Comparison of ENCODE assay signal across 4 fruit fly cellular contexts in genomic region chr3R:15899650-15900049, dm6.
TF ChIP-seq lines count a peak whose summit lies in the region.

No protein-coding gene starts in this region.

TF ChIP-seq in whole organism, adult, 20 proteins besides CTCF, POLR2A, EP300 and RAD21 (continued from another document):
- peak; percentile 10 for TF ChIP-seq CG14711 (tag; optimal IDR thresholded peaks at IDR 0.05; lab: Kevin White, UChicago)
TF ChIP-seq in whole organism, adult: peak in this region for 8.

TF ChIP-seq in whole organism, embryonic, 481 proteins besides CTCF, POLR2A, EP300 and RAD21 (continued from another document):
- TF ChIP-seq lab (GFP tag; optimal IDR thresholded peaks at IDR 0.05; lab: Kevin White, UChicago): peak; percentile 31
- TF ChIP-seq Rfx (GFP tag; IDR thresholded peaks at IDR 0.05; lab: Robert Waterston, UW): peak; percentile 5; the same call in 1 of the 2 replicates

TF ChIP-seq in whole organism, prepupa, 60 proteins besides CTCF, POLR2A, EP300 and RAD21 (continued from another document):
- TF ChIP-seq acj6 (GFP tag; optimal IDR thresholded peaks at IDR 0.05; lab: Kevin White, UChicago): peak; percentile 67
- peak; percentile 33 for TF ChIP-seq CG6276 (GFP tag; optimal IDR thresholded peaks at IDR 0.05; lab: Kevin White, UChicago)
- TF ChIP-seq achi (GFP tag; optimal IDR thresholded peaks at IDR 0.05; lab: Kevin White, UChicago): peak; percentile 60
- TF ChIP-seq CG34406 (GFP tag; optimal IDR thresholded peaks at IDR 0.05; lab: Kevin White, UChicago): peak; percentile 31
- TF ChIP-seq Sox102F (GFP tag; optimal IDR thresholded peaks at IDR 0.05; lab: Kevin White, UChicago): peak; percentile 43
- TF ChIP-seq cyc (GFP tag; optimal IDR thresholded peaks at IDR 0.05; lab: Kevin White, UChicago): peak; percentile 69
- peak; percentile 71 for TF ChIP-seq CG10631 (GFP tag; optimal IDR thresholded peaks at IDR 0.05; lab: Kevin White, UChicago)
- peak; percentile 70 for TF ChIP-seq lz (GFP tag; optimal IDR thresholded peaks at IDR 0.05; lab: Kevin White, UChicago)
- TF ChIP-seq dsx (GFP tag; optimal IDR thresholded peaks at IDR 0.05; lab: Kevin White, UChicago; ENCODE audit: poor library complexity, severe bottlenecking): peak; percentile 70
- peak; percentile 43 for TF ChIP-seq CG8632 (GFP tag; optimal IDR thresholded peaks at IDR 0.05; lab: Kevin White, UChicago)
- TF ChIP-seq pdm3 (GFP tag; optimal IDR thresholded peaks at IDR 0.05; lab: Kevin White, UChicago): peak; percentile 64
- peak; percentile 62 for TF ChIP-seq Sox14 (GFP tag; optimal IDR thresholded peaks at IDR 0.05; lab: Kevin White, UChicago)
- TF ChIP-seq Smox (GFP tag; optimal IDR thresholded peaks at IDR 0.05; lab: Kevin White, UChicago): peak; percentile 43
- TF ChIP-seq CG16779 (tag; optimal IDR thresholded peaks at IDR 0.05; lab: Kevin White, UChicago): peak; percentile 0
- TF ChIP-seq topi (GFP tag; optimal IDR thresholded peaks at IDR 0.05; lab: Kevin White, UChicago): peak; percentile 58
- TF ChIP-seq Met (GFP tag; optimal IDR thresholded peaks at IDR 0.05; lab: Kevin White, UChicago): peak; percentile 68
- TF ChIP-seq fkh (GFP tag; optimal IDR thresholded peaks at IDR 0.05; lab: Kevin White, UChicago): no peak
- TF ChIP-seq CG8319 (GFP tag; optimal IDR thresholded peaks at IDR 0.05; lab: Kevin White, UChicago): peak; percentile 52
- TF ChIP-seq fd85E (GFP tag; optimal IDR thresholded peaks at IDR 0.05; lab: Kevin White, UChicago): no peak
- TF ChIP-seq CG8119 (GFP tag; IDR thresholded peaks at IDR 0.05; lab: Robert Waterston, UW): no peak
- peak; percentile 75 for TF ChIP-seq svp (GFP tag; lab: Kevin White, UChicago)
- peak; percentile 56 for TF ChIP-seq CG7368 (GFP tag; optimal IDR thresholded peaks at IDR 0.05; lab: Kevin White, UChicago)
- peak; percentile 71 for TF ChIP-seq CG6163 (GFP tag; IDR thresholded peaks at IDR 0.05; lab: Robert Waterston, UW)
- TF ChIP-seq Gug (GFP tag; IDR thresholded peaks at IDR 0.05; lab: Robert Waterston, UW): peak; percentile 44; the same call in 1 of the 2 replicates
- peak; percentile 57 for TF ChIP-seq CG31627 (GFP tag; optimal IDR thresholded peaks at IDR 0.05; lab: Kevin White, UChicago)
- peak; percentile 71 for TF ChIP-seq Eip75B (GFP tag; optimal IDR thresholded peaks at IDR 0.05; lab: Kevin White, UChicago)
- peak; percentile 61 for TF ChIP-seq Hr4 (GFP tag; optimal IDR thresholded peaks at IDR 0.05; lab: Kevin White, UChicago)
- no peak for TF ChIP-seq CG11902 (GFP tag; optimal IDR thresholded peaks at IDR 0.05; lab: Kevin White, UChicago)
- TF ChIP-seq fd59A (GFP tag; optimal IDR thresholded peaks at IDR 0.05; lab: Kevin White, UChicago): peak; percentile 41
- TF ChIP-seq Ets21C (GFP tag; optimal IDR thresholded peaks at IDR 0.05; lab: Kevin White, UChicago): peak; percentile 42
- peak; percentile 56; the same call in 2 of the 3 replicates for TF ChIP-seq eg (GFP tag; IDR thresholded peaks at IDR 0.05; lab: Robert Waterston, UW)
- peak; percentile 75 for TF ChIP-seq Ets96B (tag; optimal IDR thresholded peaks at IDR 0.05; lab: Kevin White, UChicago)
- TF ChIP-seq spab (GFP tag; optimal IDR thresholded peaks at IDR 0.05; lab: Kevin White, UChicago): peak; percentile 63
- peak; percentile 48 for TF ChIP-seq vri (GFP tag; optimal IDR thresholded peaks at IDR 0.05; lab: Kevin White, UChicago)
- no peak for TF ChIP-seq Hr38 (GFP tag; optimal IDR thresholded peaks at IDR 0.05; lab: Kevin White, UChicago)
- TF ChIP-seq CG6792 (GFP tag; optimal IDR thresholded peaks at IDR 0.05; lab: Kevin White, UChicago): peak; percentile 57
- TF ChIP-seq CG11294 (GFP tag; IDR thresholded peaks at IDR 0.05; lab: Robert Waterston, UW): 0 out of 2 replicates have a peak, but pooled peaks have one; percentile 35
- peak; percentile 41 to 59 for TF ChIP-seq salr (GFP tag; optimal IDR thresholded peaks at IDR 0.05; lab: Kevin White, UChicago)
- TF ChIP-seq ss (GFP tag; optimal IDR thresholded peaks at IDR 0.05; lab: Kevin White, UChicago): peak; percentile 47 to 68
- peak; percentile 50 for TF ChIP-seq CG11762 (GFP tag; optimal IDR thresholded peaks at IDR 0.05; lab: Kevin White, UChicago; ENCODE audit: insufficient read depth)

TF ChIP-seq in whole organism, pupa, 21 proteins besides CTCF, POLR2A, EP300 and RAD21 (continued from another document):
- TF ChIP-seq CG12605 (GFP tag; IDR thresholded peaks at IDR 0.05; lab: Robert Waterston, UW): peak; percentile 57; the same call in 1 of the 2 replicates
TF ChIP-seq in whole organism, pupa: peak in this region for 15.
